Worm (Caenorhabditis elegans) whole organism, mixed stage, embryonic: ENCODE measurements around the gene C24G6.8.

Experiments
- M03D4.4 ChIP-seq: sonication (generic microtip); optimal IDR thresholded peaks from 2 replicates; lab custom pipeline; 2017; ENCODE audit warnings: mild to moderate bottlenecking, missing genetic modification characterization, missing compliant biosample characterization
- bed-3 ChIP-seq: fragments of 200-800 bp; sonication (Bioruptor generic); optimal IDR thresholded peaks from 3 replicates; lab custom pipeline; 2018; ENCODE audit warnings: mild to moderate bottlenecking, missing genetic modification characterization, moderate library complexity, missing compliant biosample characterization
- blmp-1 ChIP-seq: fragments of 150-350 bp; optimal IDR thresholded peaks from 2 replicates; lab custom pipeline; 2014; ENCODE audit warnings: missing biosample characterization, missing genetic modification characterization
- ceh-39 ChIP-seq: fragments of 150-350 bp; optimal IDR thresholded peaks from 2 replicates; lab custom pipeline; 2014; ENCODE audit warnings: missing biosample characterization, missing genetic modification characterization
- ceh-43 ChIP-seq: fragments of 200-800 bp; sonication (Bioruptor generic); optimal IDR thresholded peaks from 2 replicates; lab custom pipeline; 2018; ENCODE audit warnings: mild to moderate bottlenecking, missing genetic modification characterization, moderate library complexity, missing compliant biosample characterization
- ceh-83 ChIP-seq: fragments of 200-800 bp; sonication (Bioruptor generic); optimal IDR thresholded peaks from 2 replicates; lab custom pipeline; 2018; ENCODE audit warnings: mild to moderate bottlenecking, missing genetic modification characterization, missing compliant biosample characterization
- ces-1 ChIP-seq: fragments of 150-350 bp; optimal IDR thresholded peaks from 2 replicates; lab custom pipeline; 2014; ENCODE audit warnings: missing biosample characterization, missing genetic modification reagents, missing genetic modification characterization
- cnd-1 ChIP-seq: fragments of 200-800 bp; sonication (Bioruptor generic); optimal IDR thresholded peaks from 2 replicates; lab custom pipeline; 2018; ENCODE audit warnings: mild to moderate bottlenecking, missing genetic modification characterization, missing compliant biosample characterization
- elt-1 ChIP-seq: sonication (generic microtip); optimal IDR thresholded peaks from 2 replicates; lab custom pipeline; 2017; ENCODE audit warnings: missing genetic modification characterization, mild to moderate bottlenecking, missing compliant biosample characterization, antibody characterized with exemption, moderate library complexity, borderline replicate concordance; ENCODE audit not compliant: insufficient read depth
- flh-1 ChIP-seq: fragments of 200-800 bp; sonication (Bioruptor generic); optimal IDR thresholded peaks from 2 replicates; lab custom pipeline; 2018; ENCODE audit warnings: mild to moderate bottlenecking, missing genetic modification characterization, moderate library complexity, missing compliant biosample characterization
- ham-2 ChIP-seq: fragments of 200-800 bp; sonication (Bioruptor generic); optimal IDR thresholded peaks from 2 replicates; lab custom pipeline; 2018; ENCODE audit warnings: mild to moderate bottlenecking, missing genetic modification characterization, missing compliant biosample characterization
- lin-13 ChIP-seq: fragments of 150-350 bp; optimal IDR thresholded peaks from 2 replicates; lab custom pipeline; 2014; ENCODE audit warnings: missing biosample characterization, missing genetic modification characterization
- lsy-2 ChIP-seq: fragments of 150-350 bp; optimal IDR thresholded peaks from 2 replicates; lab custom pipeline; 2014; ENCODE audit warnings: missing biosample characterization, missing genetic modification characterization
- mab-5 ChIP-seq: fragments of 150-350 bp; optimal IDR thresholded peaks from 2 replicates; lab custom pipeline; 2014; ENCODE audit warnings: missing biosample characterization, missing genetic modification characterization
- mep-1 ChIP-seq: fragments of 150-350 bp; optimal IDR thresholded peaks from 2 replicates; lab custom pipeline; 2017; ENCODE audit warnings: missing biosample characterization, missing genetic modification reagents, missing genetic modification characterization, inconsistent platforms
- mls-2 ChIP-seq: sonication (generic microtip); optimal IDR thresholded peaks from 2 replicates; lab custom pipeline; 2016; ENCODE audit warnings: mild to moderate bottlenecking, missing genetic modification characterization, moderate library complexity, missing compliant biosample characterization
- nhr-12 ChIP-seq: fragments of 150-350 bp; optimal IDR thresholded peaks from 2 replicates; lab custom pipeline; 2014; ENCODE audit warnings: missing biosample characterization, missing genetic modification characterization
- nhr-2 ChIP-seq: fragments of 150-350 bp; optimal IDR thresholded peaks from 2 replicates; lab custom pipeline; 2014; ENCODE audit warnings: missing biosample characterization, missing genetic modification characterization
- nhr-237 ChIP-seq: fragments of 150-350 bp; optimal IDR thresholded peaks from 2 replicates; lab custom pipeline; 2014; ENCODE audit warnings: missing biosample characterization, missing genetic modification characterization
- nhr-28 ChIP-seq: fragments of 150-350 bp; optimal IDR thresholded peaks from 2 replicates; lab custom pipeline; 2014; ENCODE audit warnings: missing biosample characterization, missing genetic modification characterization
- nhr-76 ChIP-seq: sonication (generic microtip); optimal IDR thresholded peaks from 2 replicates; lab custom pipeline; 2017; ENCODE audit warnings: missing biosample characterization, missing genetic modification characterization
- pha-4 ChIP-seq: fragments of 150-350 bp; optimal IDR thresholded peaks from 2 replicates; lab custom pipeline; 2018; ENCODE audit warnings: missing biosample characterization, missing genetic modification reagents, missing genetic modification characterization
- sem-2 ChIP-seq: fragments of 200-800 bp; sonication (Bioruptor generic); optimal IDR thresholded peaks from 2 replicates; lab custom pipeline; 2018; ENCODE audit warnings: mild to moderate bottlenecking, missing genetic modification characterization, missing compliant biosample characterization
- snpc-4 ChIP-seq: fragments of 150-350 bp; optimal IDR thresholded peaks from 2 replicates; lab custom pipeline; 2014; ENCODE audit warnings: missing biosample characterization, missing genetic modification characterization
- sptf-1 ChIP-seq: sonication (generic microtip); optimal IDR thresholded peaks from 2 replicates; lab custom pipeline; 2017; ENCODE audit warnings: mild to moderate bottlenecking, missing genetic modification characterization, moderate library complexity, missing compliant biosample characterization
- unc-120 ChIP-seq: sonication (generic microtip); optimal IDR thresholded peaks from 2 replicates; lab custom pipeline; 2017; ENCODE audit warnings: missing genetic modification characterization, missing compliant biosample characterization; ENCODE audit not compliant: poor library complexity, severe bottlenecking
- unc-39 ChIP-seq: fragments of 150-350 bp; optimal IDR thresholded peaks from 2 replicates; lab custom pipeline; 2014; ENCODE audit warnings: missing biosample characterization, missing genetic modification characterization
- unc-62 ChIP-seq: fragments of 150-350 bp; optimal IDR thresholded peaks from 2 replicates; lab custom pipeline; 2014; ENCODE audit warnings: missing biosample characterization, missing genetic modification reagents, missing genetic modification characterization
- zip-8 ChIP-seq: fragments of 150-350 bp; optimal IDR thresholded peaks from 2 replicates; lab custom pipeline; 2014; ENCODE audit warnings: missing biosample characterization, missing genetic modification characterization
- ztf-11 ChIP-seq: fragments of 150-350 bp; optimal IDR thresholded peaks from 2 replicates; lab custom pipeline; 2014; ENCODE audit warnings: missing biosample characterization, missing genetic modification characterization

Gene C24G6.8

ce11 chrV:5535774-5536173 is at the start of gene C24G6.8:
Gene C24G6.8 (minus strand): TSS chrV:5535874.
- TF ChIP-seq ceh-83 = no peak

ce11 chrV:5584833-5585232 is 49.2 kb upstream of the C24G6.8 start, which contains the start of gene CD4.11:
Gene CD4.11 (plus strand): TSS chrV:5585133.
- TF ChIP-seq nhr-28 (tag; lab: Kevin White, UChicago) = no peak
- TF ChIP-seq zip-8 (tag; lab: Kevin White, UChicago) = no peak
- TF ChIP-seq mls-2 (tag; lab: Kevin White, UChicago) = no peak
- TF ChIP-seq cnd-1 (tag; lab: Kevin White, UChicago) = no peak
- no peak for TF ChIP-seq elt-1 (tag; lab: Kevin White, UChicago)
- TF ChIP-seq mab-5 (tag; lab: Kevin White, UChicago) = no peak
- TF ChIP-seq nhr-76 (tag; lab: Kevin White, UChicago) = no peak
- no peak for TF ChIP-seq M03D4.4 (tag; lab: Kevin White, UChicago)
- no peak for TF ChIP-seq lsy-2 (tag; lab: Kevin White, UChicago)

- TF ChIP-seq ces-1 (GFP tag; lab: Kevin White, UChicago) (peak; percentile 23), mep-1 (tag; lab: Kevin White, UChicago) (peak; percentile 9), lin-13 (tag; lab: Kevin White, UChicago) (no peak), sptf-1 (tag; lab: Kevin White, UChicago) (no peak), nhr-237 (tag; lab: Kevin White, UChicago) (no peak), lsy-2 (tag; lab: Kevin White, UChicago) (peak; percentile 96), ceh-39 (no peak)
- TF ChIP-seq, all 35 proteins: peak for 3
These were observed 48.7 kb upstream of the C24G6.8 start, which contains the start of gene pas-6 for ce11 chrV:5584293-5584776. Gene pas-6 (minus strand): TSS chrV:5584343.

- TF ChIP-seq nhr-237 (tag; lab: Kevin White, UChicago) (no peak), lin-13 (tag; lab: Kevin White, UChicago) (no peak), sptf-1 (tag; lab: Kevin White, UChicago) (no peak), mls-2 (tag; lab: Kevin White, UChicago) (no peak), ceh-83 (no peak), elt-1 (tag; lab: Kevin White, UChicago) (no peak), snpc-4 (tag; lab: Kevin White, UChicago) (no peak), ces-1 (GFP tag; lab: Kevin White, UChicago) (no peak), unc-62 (GFP tag; lab: Kevin White, UChicago) (no peak), unc-120 (no peak), bed-3 (no peak), zip-8 (tag; lab: Kevin White, UChicago) (no peak), sem-2 (GFP tag; lab: Kevin White, UChicago) (no peak), nhr-76 (tag; lab: Kevin White, UChicago) (no peak), ztf-11 (tag; lab: Kevin White, UChicago) (no peak), unc-39 (no peak), flh-1 (GFP tag; lab: Kevin White, UChicago) (no peak), nhr-2 (tag; lab: Kevin White, UChicago) (no peak), ham-2 (no peak), ceh-43 (no peak)
These were observed 47.2 kb upstream of the C24G6.8 start for ce11 chrV:5582860-5583259.

ce11 chrV:5582308-5582707 is 46.6 kb upstream of the C24G6.8 start:
- no peak for TF ChIP-seq lin-13 (tag; lab: Kevin White, UChicago)
- peak; percentile 93 for TF ChIP-seq ces-1 (GFP tag; lab: Kevin White, UChicago)
- no peak for TF ChIP-seq nhr-28 (tag; lab: Kevin White, UChicago)
- no peak for TF ChIP-seq M03D4.4 (tag; lab: Kevin White, UChicago)
- TF ChIP-seq mep-1 (tag; lab: Kevin White, UChicago) = no peak

ce11 chrV:5581312-5581711 is 45.6 kb upstream of the C24G6.8 start, which contains the start of gene klc-2:
Gene klc-2 (minus strand): TSS chrV:5581412.
- TF ChIP-seq nhr-28 (tag; lab: Kevin White, UChicago) (no peak), sptf-1 (tag; lab: Kevin White, UChicago) (no peak), flh-1 (GFP tag; lab: Kevin White, UChicago) (no peak), sem-2 (GFP tag; lab: Kevin White, UChicago) (no peak), snpc-4 (tag; lab: Kevin White, UChicago) (no peak), nhr-237 (tag; lab: Kevin White, UChicago) (no peak), nhr-2 (tag; lab: Kevin White, UChicago) (no peak), bed-3 (no peak), ces-1 (GFP tag; lab: Kevin White, UChicago) (no peak), blmp-1 (tag; lab: Kevin White, UChicago) (no peak), zip-8 (tag; lab: Kevin White, UChicago) (no peak), pha-4 (tag; lab: Kevin White, UChicago) (no peak), nhr-12 (tag; lab: Kevin White, UChicago) (no peak)
- TF ChIP-seq, all 35 proteins: peak for 0
